Fruit fly (Drosophila melanogaster) ovary, adult (tissue): ENCODE results near the gene CG10068.

ENCODE experiments used
- CG17801 ChIP-seq: fragments of 200-800 bp; optimal IDR thresholded peaks from 2 replicates; lab custom pipeline; 2019; ENCODE audit warnings: missing biosample characterization, mild to moderate bottlenecking, missing genetic modification characterization, moderate library complexity; ENCODE audit not compliant: partially characterized antibody

The CG10068 gene

DNA sequence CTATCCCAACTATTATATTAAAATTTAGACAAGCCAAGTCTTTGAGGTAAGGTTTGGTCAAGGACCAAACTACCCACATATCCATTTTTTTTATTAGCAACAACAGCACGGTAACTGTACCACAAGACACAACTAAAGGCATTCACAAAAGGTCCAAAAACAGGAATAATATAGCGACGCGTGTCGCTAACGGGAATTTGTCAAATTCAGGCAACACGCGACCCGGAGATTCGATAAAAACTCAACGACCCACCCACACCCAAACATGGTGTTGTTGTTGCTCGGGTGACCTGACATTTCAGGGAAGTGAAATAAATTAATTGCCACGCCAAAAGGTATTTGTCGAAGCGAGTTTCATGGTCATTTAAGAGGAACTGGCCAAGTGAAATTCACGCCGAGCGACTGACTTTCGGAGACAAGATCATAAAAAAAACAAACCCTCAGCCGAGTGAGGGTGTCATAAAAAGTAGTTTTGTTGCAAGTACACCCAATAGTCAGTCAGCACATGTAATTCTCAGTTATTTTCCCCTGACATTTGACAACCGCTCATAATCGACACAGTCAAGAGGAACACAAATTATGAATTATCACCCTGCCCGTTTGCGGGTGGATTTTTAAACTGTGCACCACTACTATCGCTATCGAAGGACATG, 16.5 kb downstream of the CG10068 start:
- TF ChIP-seq CG17801 (GFP tag; lab: Kevin White, UChicago) = no peak

dm6 chr3R:7109760-7110303, 18.0 kb downstream of the CG10068 start:
- TF ChIP-seq CG17801 (GFP tag; lab: Kevin White, UChicago) = no peak

- TF ChIP-seq CG17801 (GFP tag; lab: Kevin White, UChicago) = peak; percentile 96
Observed at dm6 chr3R:7108589-7109312, 19.1 kb downstream of the CG10068 start.

DNA sequence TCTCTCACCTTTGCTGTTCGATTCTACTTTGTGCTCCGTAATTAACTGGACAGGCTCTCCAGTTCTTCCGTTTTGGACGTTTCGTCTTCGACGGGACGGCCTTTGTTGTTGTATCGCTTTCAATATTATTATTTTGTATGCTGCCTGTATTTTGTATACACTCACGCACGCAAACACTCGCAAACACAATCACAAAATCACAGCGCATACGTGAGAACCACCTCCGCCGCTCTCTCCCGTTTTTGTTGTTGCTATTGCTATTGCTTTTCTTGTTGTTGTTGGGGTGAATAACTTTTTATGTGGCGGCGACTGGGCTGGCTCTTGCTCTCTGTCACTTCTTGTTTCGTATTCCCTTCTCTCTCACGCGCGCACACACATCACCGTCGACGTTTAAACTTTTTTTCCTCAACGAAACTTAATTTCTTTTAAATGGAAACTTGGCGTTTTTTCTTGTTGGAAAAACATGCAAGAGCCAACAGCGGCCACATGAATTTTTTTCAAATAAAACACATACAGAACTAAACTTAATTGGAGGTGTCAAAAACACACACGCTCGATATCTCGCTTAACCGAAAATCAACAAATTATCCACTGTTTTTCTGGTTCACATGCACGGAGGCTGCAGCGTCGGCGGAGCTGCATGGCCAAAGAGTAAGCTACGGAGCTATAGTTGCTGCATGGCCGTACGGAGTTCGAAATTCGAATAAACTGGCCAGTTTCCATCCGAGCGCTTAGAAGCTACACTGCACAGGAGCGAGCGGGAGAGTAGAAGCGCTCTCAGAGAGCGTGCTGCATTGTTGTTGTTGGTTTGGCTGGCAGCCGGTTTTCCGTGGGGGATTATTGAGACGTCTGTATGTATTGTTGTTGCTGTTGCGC, 19.9 kb downstream of the CG10068 start:
- no peak for TF ChIP-seq CG17801 (GFP tag; lab: Kevin White, UChicago)

DNA sequence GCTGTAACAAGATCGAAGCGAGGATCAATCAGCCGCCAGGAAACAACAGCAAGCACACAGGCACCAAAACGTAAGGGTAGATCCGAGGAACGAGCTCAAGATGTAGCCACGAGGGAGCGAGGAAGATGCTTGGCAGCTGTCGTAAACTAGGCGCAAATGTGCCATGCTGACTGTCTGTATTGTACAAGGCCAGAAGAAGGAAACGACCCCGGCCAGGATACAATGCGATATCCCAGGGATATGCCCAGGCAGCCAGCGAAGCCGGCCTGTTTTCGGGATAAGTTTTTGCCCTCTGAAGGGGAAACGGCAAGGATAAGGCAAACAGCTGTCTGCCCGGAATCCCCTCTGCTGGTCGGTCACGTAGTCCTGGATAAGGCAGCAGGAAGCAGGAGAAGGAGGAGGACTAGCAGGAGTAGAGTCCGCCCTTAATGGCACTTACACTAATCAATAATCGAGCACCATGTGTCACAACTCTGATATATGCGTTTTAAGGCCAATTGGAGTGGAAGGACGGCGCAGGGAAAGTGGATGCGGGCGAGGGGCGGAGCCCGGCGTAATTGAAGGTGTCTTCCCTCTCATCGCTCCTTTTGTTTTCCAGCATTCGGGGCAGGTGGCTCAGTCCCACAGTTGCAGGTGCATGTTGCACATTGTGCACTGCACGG, 22.2 kb downstream of the CG10068 start:
- no peak for TF ChIP-seq CG17801 (GFP tag; lab: Kevin White, UChicago)

dm6 chr3R:7104308-7104707, 23.5 kb downstream of the CG10068 start:
- no peak for TF ChIP-seq CG17801 (GFP tag; lab: Kevin White, UChicago)

DNA sequence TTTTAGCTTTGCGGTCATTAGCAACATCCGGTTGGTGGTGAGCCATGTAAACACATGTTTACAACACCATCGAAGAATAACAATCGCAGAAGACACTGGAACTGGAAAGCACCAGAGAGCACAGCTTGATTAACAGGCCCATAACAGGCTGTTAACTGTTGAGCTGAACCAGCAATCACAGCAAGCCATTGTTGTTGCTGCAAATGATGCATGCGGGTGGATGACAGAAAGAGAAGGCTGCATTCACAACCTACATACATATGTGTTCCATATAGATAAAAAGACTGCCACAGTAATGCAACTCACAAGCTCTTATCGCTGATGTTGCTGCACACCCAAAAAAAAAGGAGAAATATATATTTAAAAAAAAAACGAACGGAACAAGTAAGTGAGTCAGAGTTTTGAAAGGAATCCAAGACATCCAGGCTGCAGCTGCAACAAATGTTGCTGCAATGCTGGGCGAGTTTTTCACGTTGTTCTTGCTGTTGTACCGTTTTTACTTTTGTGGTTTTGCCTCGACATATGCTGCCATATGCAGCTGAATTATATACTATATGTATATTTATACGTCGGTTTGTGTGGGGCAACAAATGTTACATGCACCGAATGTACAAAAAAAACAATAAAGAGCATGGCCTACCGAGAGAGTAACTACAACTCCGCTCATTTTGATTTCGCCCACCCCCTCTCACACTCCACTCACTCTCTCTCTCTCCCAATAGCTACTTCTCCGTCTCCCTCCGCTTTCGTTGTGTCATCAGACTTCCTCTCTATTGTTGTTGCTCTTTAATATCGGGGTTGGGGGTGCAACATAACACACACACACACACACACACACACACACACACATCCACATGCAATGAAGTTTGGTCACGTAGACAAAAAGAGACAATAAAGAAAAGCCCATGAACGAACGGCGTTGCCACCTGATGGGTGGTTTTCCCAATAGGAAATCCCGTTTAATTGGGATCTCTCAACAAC, 24.7 kb downstream of the CG10068 start:
- TF ChIP-seq CG17801 (GFP tag; lab: Kevin White, UChicago) = no peak

- TF ChIP-seq CG17801 (GFP tag; lab: Kevin White, UChicago) = no peak
Observed at dm6 chr3R:7094368-7094767, 33.5 kb downstream of the CG10068 start.

- peak; percentile 42 for TF ChIP-seq CG17801 (GFP tag; lab: Kevin White, UChicago)
Observed at dm6 chr3R:7093592-7093991, 34.2 kb downstream of the CG10068 start.

- TF ChIP-seq CG17801 (GFP tag; lab: Kevin White, UChicago) = no peak
Observed at dm6 chr3R:7091904-7092303, 35.9 kb downstream of the CG10068 start.

dm6 chr3R:7090337-7090830, 37.4 kb downstream of the CG10068 start:
- TF ChIP-seq CG17801 (GFP tag; lab: Kevin White, UChicago) = no peak

- TF ChIP-seq CG17801 (GFP tag; lab: Kevin White, UChicago) = no peak
Observed at dm6 chr3R:7089522-7090336, 38.1 kb downstream of the CG10068 start.
